Worm (Caenorhabditis elegans) whole organism, L3 larva: ENCODE data around the gene F18E3.11.

Experiments
- R02D3.7 ChIP-seq: fragments of 150-350 bp; optimal IDR thresholded peaks from 2 replicates; lab custom pipeline; 2014; ENCODE audit warnings: missing biosample characterization, missing genetic modification characterization
- daf-12 ChIP-seq: fragments of 150-350 bp; optimal IDR thresholded peaks from 2 replicates; lab custom pipeline; 2014; ENCODE audit warnings: missing biosample characterization, missing genetic modification reagents, missing genetic modification characterization
- egl-27 ChIP-seq: sonication (generic microtip); optimal IDR thresholded peaks from 4 replicates; lab custom pipeline; 2017; ENCODE audit warnings: missing biosample characterization, missing genetic modification reagents, missing genetic modification characterization
- fkh-10 ChIP-seq: sonication (generic microtip); optimal IDR thresholded peaks from 2 replicates; lab custom pipeline; 2017; ENCODE audit warnings: missing biosample characterization, missing genetic modification reagents, missing genetic modification characterization
- hmg-11 ChIP-seq: sonication (generic microtip); optimal IDR thresholded peaks from 2 replicates; lab custom pipeline; 2016; ENCODE audit warnings: missing genetic modification characterization, missing compliant biosample characterization
- lin-39 ChIP-seq: fragments of 150-350 bp; optimal IDR thresholded peaks from 2 replicates; lab custom pipeline; 2018; ENCODE audit warnings: missing biosample characterization, missing genetic modification reagents, missing genetic modification characterization
- nhr-11 ChIP-seq: fragments of 150-350 bp; optimal IDR thresholded peaks from 2 replicates; lab custom pipeline; 2014; ENCODE audit warnings: missing biosample characterization, missing genetic modification characterization
- pha-4 ChIP-seq: fragments of 150-350 bp; optimal IDR thresholded peaks from 2 replicates; lab custom pipeline; 2014; ENCODE audit warnings: missing biosample characterization, missing genetic modification reagents, missing genetic modification characterization

- no peak for TF ChIP-seq daf-12 (tag; lab: Kevin White, UChicago)
- TF ChIP-seq fkh-10 (GFP tag; lab: Kevin White, UChicago): no peak
- peak; percentile 11 for TF ChIP-seq hmg-11
- no peak for TF ChIP-seq egl-27 (tag; lab: Kevin White, UChicago)
- no peak for TF ChIP-seq pha-4 (tag; lab: Kevin White, UChicago)
- no peak for TF ChIP-seq nhr-11 (tag; lab: Kevin White, UChicago)
- TF ChIP-seq R02D3.7: no peak
- no peak for TF ChIP-seq lin-39
These were observed 22.3 kb downstream of the F18E3.11 start, which contains the start of the genes ddo-2 and F25E5.8 for ce11 chrV:7435376-7436204.
